Fruit fly (Drosophila melanogaster) whole organism, pupa: ENCODE data around the gene CG11617.

ENCODE experiments used
- CG10348 ChIP-seq: fragments of 200-800 bp; sonication (Bioruptor generic); IDR thresholded peaks from 2 replicates; pipeline ENCODE4 v1.3.6; 2022; ENCODE audit warnings: missing biosample characterization, missing genetic modification characterization
- CG12605 ChIP-seq: fragments of 200-800 bp; sonication (Bioruptor generic); IDR thresholded peaks from 2 replicates; pipeline ENCODE4 v1.3.6; 2022; ENCODE audit warnings: missing biosample characterization, missing genetic modification characterization
- CG13204 ChIP-seq: fragments of 200-800 bp; sonication (Bioruptor generic); optimal IDR thresholded peaks from 2 replicates; lab custom pipeline; 2018; ENCODE audit warnings: missing biosample characterization, mild to moderate bottlenecking, missing genetic modification characterization, moderate library complexity
- CG14655 ChIP-seq: fragments of 200-800 bp; sonication (Bioruptor generic); optimal IDR thresholded peaks from 3 replicates; lab custom pipeline; 2017; ENCODE audit warnings: mild to moderate bottlenecking, missing biosample characterization, missing genetic modification reagents, missing genetic modification characterization
- CG15710 ChIP-seq: fragments of 200-800 bp; sonication (Bioruptor generic); optimal IDR thresholded peaks from 2 replicates; lab custom pipeline; 2018; ENCODE audit warnings: missing biosample characterization, mild to moderate bottlenecking, missing genetic modification characterization, moderate library complexity
- CG17806 ChIP-seq: fragments of 200-800 bp; sonication (Bioruptor generic); optimal IDR thresholded peaks from 2 replicates; lab custom pipeline; 2018; ENCODE audit warnings: missing biosample characterization, mild to moderate bottlenecking, missing genetic modification characterization, moderate library complexity
- CG32121 ChIP-seq: fragments of 200-800 bp; sonication (Bioruptor generic); IDR thresholded peaks from 2 replicates; pipeline ENCODE4 v1.3.6; 2022; ENCODE audit warnings: missing biosample characterization, missing genetic modification characterization
- CG34367 ChIP-seq: fragments of 200-800 bp; sonication (Bioruptor generic); optimal IDR thresholded peaks from 2 replicates; lab custom pipeline; 2018; ENCODE audit warnings: missing biosample characterization, mild to moderate bottlenecking, missing genetic modification characterization
- CG4496 ChIP-seq: fragments of 200-800 bp; sonication (Bioruptor generic); IDR thresholded peaks from 3 replicates; pipeline ENCODE4 v1.3.6; 2022; ENCODE audit warnings: missing biosample characterization, missing genetic modification characterization
- CG8159 ChIP-seq: fragments of 200-800 bp; sonication (Bioruptor generic); optimal IDR thresholded peaks from 3 replicates; lab custom pipeline; 2018; ENCODE audit warnings: missing biosample characterization, mild to moderate bottlenecking, missing genetic modification characterization, moderate library complexity
- CG8301 ChIP-seq: fragments of 200-800 bp; sonication (Bioruptor generic); optimal IDR thresholded peaks from 2 replicates; lab custom pipeline; 2018; ENCODE audit warnings: missing biosample characterization, mild to moderate bottlenecking, missing genetic modification characterization
- CG9948 ChIP-seq: fragments of 200-800 bp; sonication (Bioruptor generic); optimal IDR thresholded peaks from 2 replicates; lab custom pipeline; 2018; ENCODE audit warnings: missing biosample characterization, mild to moderate bottlenecking, missing genetic modification characterization, moderate library complexity
- D1 ChIP-seq: fragments of 200-800 bp; sonication (Bioruptor generic); optimal IDR thresholded peaks from 2 replicates; lab custom pipeline; 2018; ENCODE audit warnings: missing biosample characterization, mild to moderate bottlenecking, missing genetic modification characterization, moderate library complexity
- EcR ChIP-seq: fragments of 200-800 bp; sonication (Bioruptor generic); optimal IDR thresholded peaks from 3 replicates; lab custom pipeline; 2019; ENCODE audit warnings: missing biosample characterization, missing genetic modification characterization, mild to moderate bottlenecking, moderate library complexity, missing genetic modification reagents
- Ets98B ChIP-seq: fragments of 200-800 bp; sonication (Bioruptor generic); IDR thresholded peaks from 2 replicates; pipeline ENCODE4 v1.3.6; 2022; ENCODE audit warnings: missing biosample characterization, missing genetic modification characterization
- Pif1A ChIP-seq: fragments of 200-800 bp; sonication (Bioruptor generic); optimal IDR thresholded peaks from 3 replicates; lab custom pipeline; 2016; ENCODE audit warnings: missing biosample characterization, missing genetic modification characterization
- Pif1B ChIP-seq: fragments of 200-800 bp; sonication (Bioruptor generic); optimal IDR thresholded peaks from 3 replicates; lab custom pipeline; 2016; ENCODE audit warnings: missing biosample characterization, missing genetic modification characterization
- Snoo ChIP-seq: fragments of 200-800 bp; sonication (Bioruptor generic); optimal IDR thresholded peaks from 3 replicates; lab custom pipeline; 2017; ENCODE audit warnings: missing biosample characterization, mild to moderate bottlenecking, missing genetic modification characterization, inconsistent platforms
- fd96Ca ChIP-seq: fragments of 200-800 bp; sonication (Bioruptor generic); IDR thresholded peaks from 3 replicates; pipeline ENCODE4 v1.3.6; 2022; ENCODE audit warnings: missing biosample characterization, missing genetic modification characterization
- gl ChIP-seq: fragments of 200-800 bp; sonication (Bioruptor generic); optimal IDR thresholded peaks from 2 replicates; lab custom pipeline; 2018; ENCODE audit warnings: missing biosample characterization, mild to moderate bottlenecking, missing genetic modification characterization
- rn ChIP-seq: fragments of 200-800 bp; sonication (Bioruptor generic); IDR thresholded peaks from 2 replicates; pipeline ENCODE4 v1.3.6; 2022; ENCODE audit warnings: missing biosample characterization, missing genetic modification characterization

CG11617 gene

dm6 chr2L:221152-221551 lies 14.1 kb upstream of the CG11617 start:
- TF ChIP-seq CG8159 (tag; lab: Kevin White, UChicago) (no peak), CG14655 (GFP tag; lab: Kevin White, UChicago) (no peak), Pif1B (GFP tag; lab: Kevin White, UChicago) (no peak), CG13204 (GFP tag; lab: Kevin White, UChicago) (no peak), CG8301 (tag; lab: Kevin White, UChicago) (no peak), Ets98B (GFP tag; lab: Robert Waterston, UW) (no peak), CG12605 (GFP tag; lab: Robert Waterston, UW) (no peak)

- TF ChIP-seq CG14655 (GFP tag; lab: Kevin White, UChicago) (no peak), fd96Ca (GFP tag; lab: Robert Waterston, UW) (no peak), CG13204 (GFP tag; lab: Kevin White, UChicago) (no peak), CG8159 (tag; lab: Kevin White, UChicago) (no peak), EcR (GFP tag; lab: Kevin White, UChicago) (no peak), CG17806 (tag; lab: Kevin White, UChicago) (no peak), CG4496 (GFP tag; lab: Robert Waterston, UW) (peak; percentile 28; the same call in 1 of the 3 replicates), CG12605 (GFP tag; lab: Robert Waterston, UW) (peak; percentile 37; the same call in 1 of the 2 replicates), CG10348 (GFP tag; lab: Robert Waterston, UW) (0 out of 2 replicates have a peak, but pooled peaks have one; percentile 16), Pif1B (GFP tag; lab: Kevin White, UChicago) (no peak), CG9948 (tag; lab: Kevin White, UChicago) (no peak), CG34367 (no peak), CG32121 (no peak), gl (no peak), Snoo (tag; lab: Kevin White, UChicago) (no peak)
- TF ChIP-seq, all 21 proteins: peak for 3
Observed at dm6 chr2L:220509-220908, 13.4 kb upstream of the CG11617 start.

- TF ChIP-seq CG13204 (GFP tag; lab: Kevin White, UChicago) (no peak), D1 (tag; lab: Kevin White, UChicago) (no peak), Snoo (tag; lab: Kevin White, UChicago) (no peak), Ets98B (GFP tag; lab: Robert Waterston, UW) (no peak), CG17806 (tag; lab: Kevin White, UChicago) (no peak), CG10348 (GFP tag; lab: Robert Waterston, UW) (no peak)
Observed at dm6 chr2L:219441-220033, 12.4 kb upstream of the CG11617 start.

- TF ChIP-seq rn (no peak), CG12605 (GFP tag; lab: Robert Waterston, UW) (no peak), CG34367 (no peak), D1 (tag; lab: Kevin White, UChicago) (no peak), CG9948 (tag; lab: Kevin White, UChicago) (no peak), CG15710 (tag; lab: Kevin White, UChicago) (no peak), Pif1B (GFP tag; lab: Kevin White, UChicago) (no peak), CG32121 (no peak), Pif1A (GFP tag; lab: Kevin White, UChicago) (no peak), CG14655 (GFP tag; lab: Kevin White, UChicago) (no peak), CG4496 (GFP tag; lab: Robert Waterston, UW) (no peak), CG8301 (tag; lab: Kevin White, UChicago) (no peak), CG8159 (tag; lab: Kevin White, UChicago) (no peak), Ets98B (GFP tag; lab: Robert Waterston, UW) (no peak), gl (no peak)
Observed at dm6 chr2L:206556-206955, 541 bp downstream of the CG11617 start.

dm6 chr2L:204557-204956 lies 2.5 kb downstream of the CG11617 start:
- TF ChIP-seq Pif1B (GFP tag; lab: Kevin White, UChicago) (no peak), CG15710 (tag; lab: Kevin White, UChicago) (no peak), EcR (GFP tag; lab: Kevin White, UChicago) (no peak), CG34367 (no peak), CG8301 (tag; lab: Kevin White, UChicago) (no peak), CG9948 (tag; lab: Kevin White, UChicago) (no peak), CG13204 (GFP tag; lab: Kevin White, UChicago) (no peak), Pif1A (GFP tag; lab: Kevin White, UChicago) (no peak), D1 (tag; lab: Kevin White, UChicago) (no peak), Snoo (tag; lab: Kevin White, UChicago) (no peak), CG32121 (no peak), gl (no peak), Ets98B (GFP tag; lab: Robert Waterston, UW) (no peak), CG8159 (tag; lab: Kevin White, UChicago) (no peak), CG14655 (GFP tag; lab: Kevin White, UChicago) (no peak), fd96Ca (GFP tag; lab: Robert Waterston, UW) (no peak), CG10348 (GFP tag; lab: Robert Waterston, UW) (no peak), CG4496 (GFP tag; lab: Robert Waterston, UW) (no peak), CG12605 (GFP tag; lab: Robert Waterston, UW) (no peak)
